Fruit fly (Drosophila melanogaster): ENCODE measurements around the gene CG13875.

The CG13875 gene

dm6 chr3L:199050-199745, 19.5 kb downstream of the CG13875 start (continued):
- TF ChIP-seq phol (tag; optimal IDR thresholded peaks at IDR 0.05) = no peak
- no peak for TF ChIP-seq CG17328 (GFP tag; IDR thresholded peaks at IDR 0.05)
- no peak for TF ChIP-seq CG30431 (GFP tag; optimal IDR thresholded peaks at IDR 0.05)
- no peak for TF ChIP-seq fd3F (GFP tag; optimal IDR thresholded peaks at IDR 0.05)
- TF ChIP-seq H15 (GFP tag; IDR thresholded peaks at IDR 0.05) = no peak
- no peak for TF ChIP-seq Scr (GFP tag; IDR thresholded peaks at IDR 0.05; ENCODE audit: partially characterized antibody)
- TF ChIP-seq Jarid2 (GFP tag; optimal IDR thresholded peaks at IDR 0.05) = no peak
- peak; percentile 21 for TF ChIP-seq CG17912 (GFP tag; optimal IDR thresholded peaks at IDR 0.05)
- peak; percentile 4 for TF ChIP-seq CG9609 (GFP tag; optimal IDR thresholded peaks at IDR 0.05)
- no peak for TF ChIP-seq Awh (GFP tag; IDR thresholded peaks at IDR 0.05)
- no peak for TF ChIP-seq Side (GFP tag; optimal IDR thresholded peaks at IDR 0.05)
- TF ChIP-seq CG1792 (GFP tag; optimal IDR thresholded peaks at IDR 0.05) = no peak
- no peak for TF ChIP-seq sima (GFP tag; optimal IDR thresholded peaks at IDR 0.05)
- peak; percentile 27 for TF ChIP-seq Dp (GFP tag; optimal IDR thresholded peaks at IDR 0.05)
- 0 out of 2 replicates have a peak, but pooled peaks have one; percentile 17 for TF ChIP-seq Rx (GFP tag; IDR thresholded peaks at IDR 0.05)
- TF ChIP-seq CG9876 (GFP tag; optimal IDR thresholded peaks at IDR 0.05) = peak; percentile 30
- TF ChIP-seq CG15479 (GFP tag; optimal IDR thresholded peaks at IDR 0.05) = no peak
- TF ChIP-seq ERR (GFP tag; optimal IDR thresholded peaks at IDR 0.05) = no peak
- TF ChIP-seq dati (GFP tag; IDR thresholded peaks at IDR 0.05) = no peak
- no peak for TF ChIP-seq Blimp-1 (GFP tag; optimal IDR thresholded peaks at IDR 0.05)
- TF ChIP-seq mirr (GFP tag; optimal IDR thresholded peaks at IDR 0.05) = no peak
- TF ChIP-seq CG10462 (GFP tag; optimal IDR thresholded peaks at IDR 0.05) = no peak
- no peak for TF ChIP-seq crc (GFP tag; optimal IDR thresholded peaks at IDR 0.05)
- TF ChIP-seq abd-A (tag; optimal IDR thresholded peaks at IDR 0.05) = no peak
- no peak for TF ChIP-seq Camta (GFP tag; optimal IDR thresholded peaks at IDR 0.05)
- no peak for TF ChIP-seq Fer3 (tag; optimal IDR thresholded peaks at IDR 0.05)
- TF ChIP-seq kah (GFP tag; optimal IDR thresholded peaks at IDR 0.05) = peak; percentile 83
- no peak for TF ChIP-seq Taf1 (GFP tag; IDR thresholded peaks at IDR 0.05)
- peak; percentile 17 for TF ChIP-seq MTF-1 (GFP tag; optimal IDR thresholded peaks at IDR 0.05; ENCODE audit: borderline replicate concordance)
- peak; percentile 42; the same call in 1 of the 3 replicates for TF ChIP-seq Dbx (GFP tag; IDR thresholded peaks at IDR 0.05)
- no peak for TF ChIP-seq fru (optimal IDR thresholded peaks at IDR 0.05)
- TF ChIP-seq gsb-n (tag; optimal IDR thresholded peaks at IDR 0.05) = no peak
- no peak for TF ChIP-seq scrt (GFP tag; optimal IDR thresholded peaks at IDR 0.05)
- TF ChIP-seq dm (GFP tag; optimal IDR thresholded peaks at IDR 0.05) = peak; percentile 71
- TF ChIP-seq chinmo (GFP tag; IDR thresholded peaks at IDR 0.05; ENCODE audit: partially characterized antibody) = peak; percentile 96; the same call in 2 of the 4 replicates
- TF ChIP-seq schlank (tag; optimal IDR thresholded peaks at IDR 0.05) = no peak
- no peak for TF ChIP-seq PHDP (tag; optimal IDR thresholded peaks at IDR 0.05)
- TF ChIP-seq bab2 (GFP tag; optimal IDR thresholded peaks at IDR 0.05) = no peak
- no peak for TF ChIP-seq NC2α (GFP tag; optimal IDR thresholded peaks at IDR 0.05)
- no peak for TF ChIP-seq Dfd (GFP tag; optimal IDR thresholded peaks at IDR 0.05)
- TF ChIP-seq CG32767 (GFP tag; IDR thresholded peaks at IDR 0.05) = peak; percentile 78
- no peak for TF ChIP-seq Hr78 (GFP tag; optimal IDR thresholded peaks at IDR 0.05)
- TF ChIP-seq CG7745 (tag; optimal IDR thresholded peaks at IDR 0.05) = no peak
- no peak for TF ChIP-seq CG18619 (GFP tag; optimal IDR thresholded peaks at IDR 0.05)
- TF ChIP-seq CG10209 (GFP tag; optimal IDR thresholded peaks at IDR 0.05) = no peak
- TF ChIP-seq CG14710 (tag; optimal IDR thresholded peaks at IDR 0.05) = no peak
- no peak for TF ChIP-seq psq (GFP tag; optimal IDR thresholded peaks at IDR 0.05)
- no peak for TF ChIP-seq CG14014 (GFP tag; IDR thresholded peaks at IDR 0.05)
- TF ChIP-seq crp (GFP tag; optimal IDR thresholded peaks at IDR 0.05) = no peak
- TF ChIP-seq cas (GFP tag; IDR thresholded peaks at IDR 0.05) = 0 out of 2 replicates have a peak, but pooled peaks have one; percentile 5

Measured in whole organism, embryonic.